Worm (Caenorhabditis elegans): ENCODE results near the gene tag-297.

ce11 chrII:14592629-14593028 is 34.8 kb upstream of the tag-297 start:
- TF ChIP-seq nhr-77 (tag; optimal IDR thresholded peaks at IDR 0.05) (no peak), nhr-76 (tag; optimal IDR thresholded peaks at IDR 0.05) (no peak), zag-1 (tag; optimal IDR thresholded peaks at IDR 0.05) (no peak), aly-2 (tag; optimal IDR thresholded peaks at IDR 0.05) (no peak), elt-3 (tag; optimal IDR thresholded peaks at IDR 0.05) (no peak), elt-2 (tag; optimal IDR thresholded peaks at IDR 0.05) (no peak), egl-27 (tag; optimal IDR thresholded peaks at IDR 0.05) (no peak), nhr-237 (tag; optimal IDR thresholded peaks at IDR 0.05) (no peak), skn-1 (tag; optimal IDR thresholded peaks at IDR 0.05) (no peak), nhr-28 (tag; optimal IDR thresholded peaks at IDR 0.05) (no peak), ceh-82 (tag; optimal IDR thresholded peaks at IDR 0.05) (no peak), ama-1 (optimal IDR thresholded peaks at IDR 0.05) (no peak), nhr-11 (tag; optimal IDR thresholded peaks at IDR 0.05) (peak; percentile 86), tbx-2 (tag; optimal IDR thresholded peaks at IDR 0.05) (no peak)
